Worm (Caenorhabditis elegans) whole organism, late embryonic: ENCODE results near the gene cest-5.2.
A peak's percentile ranks its signal among the peaks of the same experiment; 100 is the strongest.

Experiments used
- F13H6.1 ChIP-seq: sonication (generic microtip); optimal IDR thresholded peaks from 2 replicates; lab custom pipeline; 2016; ENCODE audit warnings: missing genetic modification characterization, missing compliant biosample characterization
- K02D7.2 ChIP-seq: sonication (generic microtip); optimal IDR thresholded peaks from 2 replicates; lab custom pipeline; 2017; ENCODE audit warnings: mild to moderate bottlenecking, missing genetic modification characterization, missing compliant biosample characterization
- T23F11.4 ChIP-seq: fragments of 200-800 bp; sonication (Bioruptor generic); optimal IDR thresholded peaks from 2 replicates; lab custom pipeline; 2018; ENCODE audit warnings: mild to moderate bottlenecking, missing genetic modification characterization, missing compliant biosample characterization
- Y22D7AL.16 ChIP-seq: sonication (generic microtip); optimal IDR thresholded peaks from 2 replicates; lab custom pipeline; 2016; ENCODE audit warnings: missing genetic modification characterization, missing compliant biosample characterization
- ceh-14 ChIP-seq: sonication (generic microtip); optimal IDR thresholded peaks from 2 replicates; lab custom pipeline; 2016; ENCODE audit warnings: missing genotype, missing genetic modification characterization, missing compliant biosample characterization
- ceh-34 ChIP-seq: sonication (generic microtip); optimal IDR thresholded peaks from 2 replicates; lab custom pipeline; 2016; ENCODE audit warnings: mild to moderate bottlenecking, missing genetic modification characterization, missing compliant biosample characterization
- ceh-48 ChIP-seq: sonication (generic microtip); optimal IDR thresholded peaks from 2 replicates; lab custom pipeline; 2016; ENCODE audit warnings: missing genetic modification characterization, inconsistent platforms, missing compliant biosample characterization
- ceh-6 ChIP-seq: fragments of 200-800 bp; sonication (Bioruptor generic); optimal IDR thresholded peaks from 2 replicates; lab custom pipeline; 2018; ENCODE audit warnings: mild to moderate bottlenecking, missing genetic modification characterization, missing compliant biosample characterization
- ceh-9 ChIP-seq: sonication (generic microtip); optimal IDR thresholded peaks from 2 replicates; lab custom pipeline; 2016; ENCODE audit warnings: mild to moderate bottlenecking, missing genetic modification characterization, inconsistent platforms, missing compliant biosample characterization
- dve-1 ChIP-seq: sonication (generic microtip); optimal IDR thresholded peaks from 2 replicates; lab custom pipeline; 2017; ENCODE audit warnings: antibody characterized with exemption, mild to moderate bottlenecking, missing genetic modification characterization, missing compliant biosample characterization
- elt-2 ChIP-seq: sonication (generic microtip); optimal IDR thresholded peaks from 2 replicates; lab custom pipeline; 2016; ENCODE audit warnings: missing genetic modification reagents, missing genetic modification characterization, missing compliant biosample characterization
- ets-4 ChIP-seq: sonication (generic microtip); optimal IDR thresholded peaks from 2 replicates; lab custom pipeline; 2016; ENCODE audit warnings: missing genetic modification characterization, missing compliant biosample characterization
- eyg-1 ChIP-seq: sonication (generic microtip); optimal IDR thresholded peaks from 2 replicates; lab custom pipeline; 2016; ENCODE audit warnings: missing genotype, missing genetic modification characterization, missing compliant biosample characterization
- fkh-6 ChIP-seq: sonication (generic microtip); optimal IDR thresholded peaks from 2 replicates; lab custom pipeline; 2016; ENCODE audit warnings: missing genetic modification characterization, missing compliant biosample characterization
- gmeb-2 ChIP-seq: sonication (generic microtip); optimal IDR thresholded peaks from 2 replicates; lab custom pipeline; 2016; ENCODE audit warnings: missing genetic modification characterization, inconsistent platforms, missing compliant biosample characterization
- hlh-15 ChIP-seq: sonication (generic microtip); optimal IDR thresholded peaks from 2 replicates; lab custom pipeline; 2016; ENCODE audit warnings: missing genetic modification characterization, missing compliant biosample characterization
- hlh-6 ChIP-seq: sonication (generic microtip); optimal IDR thresholded peaks from 2 replicates; lab custom pipeline; 2016; ENCODE audit warnings: missing genotype, missing genetic modification characterization, missing compliant biosample characterization
- lim-6 ChIP-seq: sonication (generic microtip); optimal IDR thresholded peaks from 2 replicates; lab custom pipeline; 2016; ENCODE audit warnings: missing genetic modification characterization, missing compliant biosample characterization
- nfya-1 ChIP-seq: sonication (generic microtip); optimal IDR thresholded peaks from 2 replicates; lab custom pipeline; 2017; ENCODE audit warnings: missing genetic modification characterization, mild to moderate bottlenecking, missing compliant biosample characterization, antibody characterized with exemption, moderate library complexity
- nhr-11 ChIP-seq: fragments of 150-350 bp; optimal IDR thresholded peaks from 2 replicates; lab custom pipeline; 2014; ENCODE audit warnings: missing biosample characterization, missing genetic modification characterization
- npax-4 ChIP-seq: sonication (generic microtip); optimal IDR thresholded peaks from 2 replicates; lab custom pipeline; 2016; ENCODE audit warnings: missing genetic modification characterization, missing compliant biosample characterization
- odd-2 ChIP-seq: sonication (generic microtip); optimal IDR thresholded peaks from 2 replicates; lab custom pipeline; 2017; ENCODE audit warnings: antibody characterized with exemption, mild to moderate bottlenecking, missing genetic modification characterization, missing compliant biosample characterization
- pat-9 ChIP-seq: fragments of 200-800 bp; sonication (Bioruptor generic); optimal IDR thresholded peaks from 2 replicates; lab custom pipeline; 2018; ENCODE audit warnings: mild to moderate bottlenecking, missing genetic modification characterization, moderate library complexity, missing compliant biosample characterization
- pax-1 ChIP-seq: fragments of 150-350 bp; optimal IDR thresholded peaks from 2 replicates; lab custom pipeline; 2014; ENCODE audit warnings: missing biosample characterization, missing genetic modification characterization
- pha-2 ChIP-seq: sonication (generic microtip); optimal IDR thresholded peaks from 2 replicates; lab custom pipeline; 2017; ENCODE audit warnings: mild to moderate bottlenecking, missing genetic modification characterization, missing compliant biosample characterization
- pha-4 ChIP-seq: fragments of 150-350 bp; optimal IDR thresholded peaks from 2 replicates; lab custom pipeline; 2018; ENCODE audit warnings: missing biosample characterization, missing genetic modification reagents, missing genetic modification characterization
- pqm-1 ChIP-seq: sonication (generic microtip); optimal IDR thresholded peaks from 2 replicates; lab custom pipeline; 2016; ENCODE audit warnings: missing genetic modification characterization, missing compliant biosample characterization
- rnt-1 ChIP-seq: sonication (generic microtip); optimal IDR thresholded peaks from 2 replicates; lab custom pipeline; 2016; ENCODE audit warnings: missing genetic modification characterization, missing compliant biosample characterization
- syd-9 ChIP-seq: sonication (generic microtip); optimal IDR thresholded peaks from 2 replicates; lab custom pipeline; 2016; ENCODE audit warnings: mild to moderate bottlenecking, missing genetic modification characterization, moderate library complexity, missing compliant biosample characterization
- tbx-2 ChIP-seq: sonication (generic microtip); optimal IDR thresholded peaks from 2 replicates; lab custom pipeline; 2016; ENCODE audit warnings: missing genetic modification characterization, missing compliant biosample characterization
- tbx-7 ChIP-seq: sonication (generic microtip); optimal IDR thresholded peaks from 2 replicates; lab custom pipeline; 2016; ENCODE audit warnings: missing genotype, missing genetic modification characterization, missing compliant biosample characterization
- unc-3 ChIP-seq, 2 experiments: fragments of 200-800 bp in 1 of 2; sonication (Bioruptor generic) in 1 of 2; sonication (generic microtip) in 1 of 2; conservative IDR thresholded peaks in 1 of 2; optimal IDR thresholded peaks in 1 of 2; 2 replicates each; pipeline versions ENCODE4 v1.3.6 to Lab custom; 2016 to 2022; ENCODE audit warnings: missing compliant biosample characterization in 2 of 2, missing genetic modification characterization in 2 of 2, missing genetic modification reagents in 1 of 2
- unc-55 ChIP-seq: sonication (generic microtip); optimal IDR thresholded peaks from 2 replicates; lab custom pipeline; 2017; ENCODE audit warnings: missing biosample characterization, missing genetic modification reagents, missing genetic modification characterization
- unc-86 ChIP-seq: sonication (generic microtip); optimal IDR thresholded peaks from 2 replicates; lab custom pipeline; 2016; ENCODE audit warnings: missing genetic modification characterization, missing compliant biosample characterization
- ztf-16 ChIP-seq: sonication (generic microtip); optimal IDR thresholded peaks from 2 replicates; lab custom pipeline; 2017; ENCODE audit warnings: missing genetic modification characterization, missing compliant biosample characterization

The cest-5.2 gene

ce11 chrIV:6627798-6628197 lies at the start of gene cest-5.2:
Gene cest-5.2 (minus strand): TSS chrIV:6627925.
- no peak for TF ChIP-seq pha-4
- TF ChIP-seq elt-2 (tag; lab: Kevin White, UChicago), result peak; percentile 73
- TF ChIP-seq, all 69 proteins: peak for 1

DNA sequence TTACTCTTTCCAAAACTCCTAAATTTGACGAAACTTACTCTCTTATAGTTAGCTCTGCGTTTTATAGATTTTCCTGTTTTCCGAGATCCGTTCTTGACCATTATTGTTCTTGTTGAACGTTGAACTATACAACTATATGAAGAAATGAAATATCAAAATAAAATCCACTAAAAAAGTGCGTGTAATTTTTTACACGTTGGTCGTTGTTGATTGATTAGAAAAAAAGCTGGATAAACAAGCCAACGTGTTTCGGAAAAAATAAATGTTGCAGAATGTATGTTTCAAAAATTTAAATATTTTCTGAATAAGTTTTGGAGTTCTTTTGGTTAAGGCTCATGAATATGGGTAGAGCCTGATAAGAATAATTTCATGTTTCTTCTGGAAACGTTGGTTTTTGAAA lies 40.2 kb upstream of the cest-5.2 start, which contains the start of gene Y73B6A.1:
Y73B6A.1 (minus strand) TSS at position 101 of the 400 bp plus-strand sequence.
- TF ChIP-seq pax-1 (tag; lab: Kevin White, UChicago) (no peak), ceh-48 (tag; lab: Kevin White, UChicago) (no peak), eyg-1 (tag; lab: Kevin White, UChicago) (no peak), nfya-1 (tag; lab: Kevin White, UChicago) (no peak), syd-9 (tag; lab: Kevin White, UChicago) (no peak)

ce11 chrIV:6664336-6664735 lies 36.6 kb upstream of the cest-5.2 start:
- TF ChIP-seq unc-86 (tag; lab: Kevin White, UChicago), result no peak
- TF ChIP-seq ceh-9 (tag; lab: Kevin White, UChicago), result no peak
- TF ChIP-seq hlh-15, result no peak
- no peak for TF ChIP-seq gmeb-2 (tag; lab: Kevin White, UChicago)
- no peak for TF ChIP-seq unc-3 (GFP tag; conservative IDR thresholded peaks at IDR 0.05; lab: Robert Waterston, UW)
- no peak for TF ChIP-seq unc-3 (tag; optimal IDR thresholded peaks at IDR 0.05; lab: Kevin White, UChicago)
- TF ChIP-seq lim-6 (tag; lab: Kevin White, UChicago), result no peak
- no peak for TF ChIP-seq hlh-6 (tag; lab: Kevin White, UChicago)
- TF ChIP-seq ztf-16 (tag; lab: Kevin White, UChicago), result no peak
- no peak for TF ChIP-seq odd-2
- no peak for TF ChIP-seq fkh-6
- no peak for TF ChIP-seq ceh-48 (tag; lab: Kevin White, UChicago)
- TF ChIP-seq rnt-1 (tag; lab: Kevin White, UChicago), result no peak
- TF ChIP-seq pqm-1 (tag; lab: Kevin White, UChicago), result no peak
- TF ChIP-seq pha-2 (tag; lab: Kevin White, UChicago), result no peak
- no peak for TF ChIP-seq nhr-11 (tag; lab: Kevin White, UChicago)
- TF ChIP-seq, all 69 proteins: peak for 0

- TF ChIP-seq ceh-34 (tag; lab: Kevin White, UChicago) (no peak), ceh-14 (no peak), ceh-9 (tag; lab: Kevin White, UChicago) (no peak), unc-3 (GFP tag; conservative IDR thresholded peaks at IDR 0.05; lab: Robert Waterston, UW) (no peak), unc-3 (tag; optimal IDR thresholded peaks at IDR 0.05; lab: Kevin White, UChicago) (no peak), Y22D7AL.16 (tag; lab: Kevin White, UChicago) (no peak), tbx-2 (tag; lab: Kevin White, UChicago) (no peak), ets-4 (tag; lab: Kevin White, UChicago) (no peak), npax-4 (no peak), T23F11.4 (GFP tag; lab: Kevin White, UChicago) (no peak), pax-1 (tag; lab: Kevin White, UChicago) (no peak)
Measured at ce11 chrIV:6657519-6658031, 29.9 kb upstream of the cest-5.2 start, which contains the start of gene C01B10.11. Gene C01B10.11 (plus strand): TSS chrIV:6657981.

DNA sequence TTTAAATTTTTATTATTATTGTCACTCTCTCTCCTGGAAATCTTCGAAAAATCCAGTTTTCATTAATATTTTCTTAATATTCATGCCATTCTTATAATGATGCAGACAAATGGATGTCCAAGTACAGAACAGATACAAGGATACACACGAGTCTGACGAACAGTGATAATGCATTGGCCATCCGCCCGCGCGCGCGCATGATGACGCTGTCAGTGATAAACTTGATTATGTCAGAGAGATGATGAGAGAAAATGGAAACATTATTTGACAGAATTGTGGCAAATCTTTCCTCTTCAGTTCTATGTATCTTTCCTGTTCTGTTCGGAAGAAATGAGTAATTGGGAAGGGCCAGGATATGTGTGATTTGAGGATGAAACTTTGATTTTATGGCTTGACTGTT lies 28.0 kb upstream of the cest-5.2 start:
- no peak for TF ChIP-seq fkh-6
- no peak for TF ChIP-seq F13H6.1
- TF ChIP-seq dve-1 (tag; lab: Kevin White, UChicago), result no peak
- no peak for TF ChIP-seq K02D7.2 (tag; lab: Kevin White, UChicago)
- TF ChIP-seq tbx-7 (tag; lab: Kevin White, UChicago), result no peak
- no peak for TF ChIP-seq ceh-6
- no peak for TF ChIP-seq unc-55 (GFP tag; lab: Kevin White, UChicago)
- no peak for TF ChIP-seq npax-4
- TF ChIP-seq ceh-14, result no peak
- TF ChIP-seq unc-86 (tag; lab: Kevin White, UChicago), result no peak
- TF ChIP-seq T23F11.4 (GFP tag; lab: Kevin White, UChicago), result no peak
- no peak for TF ChIP-seq Y22D7AL.16 (tag; lab: Kevin White, UChicago)
- TF ChIP-seq pat-9 (tag; lab: Kevin White, UChicago), result no peak
